Fruit fly (Drosophila melanogaster) whole organism, embryonic: ENCODE data around the gene CG33110.

Experiments
- CG11456 ChIP-seq: fragments of 200-800 bp; sonication (Bioruptor generic); IDR thresholded peaks from 3 replicates; pipeline ENCODE4 v1.3.6; 2022; ENCODE audit warnings: missing biosample characterization, missing genetic modification characterization
- CG13287 ChIP-seq: fragments of 200-800 bp; sonication (Bioruptor generic); IDR thresholded peaks from 2 replicates; pipeline ENCODE4 v1.3.6; 2022; ENCODE audit warnings: missing biosample characterization, missing genetic modification characterization; ENCODE audit not compliant: partially characterized antibody
- CG14014 ChIP-seq: fragments of 200-800 bp; sonication (Bioruptor generic); IDR thresholded peaks from 2 replicates; pipeline ENCODE4 v1.3.6; 2022; ENCODE audit warnings: missing biosample characterization, missing genetic modification characterization
- CG15514 ChIP-seq: fragments of 200-800 bp; sonication (Bioruptor generic); optimal IDR thresholded peaks from 3 replicates; lab custom pipeline; 2017; ENCODE audit warnings: missing biosample characterization, missing genetic modification characterization, mild to moderate bottlenecking, moderate library complexity, missing genetic modification reagents
- CG17829 ChIP-seq: fragments of 200-800 bp; optimal IDR thresholded peaks from 2 replicates; lab custom pipeline; 2019; ENCODE audit warnings: missing biosample characterization, mild to moderate bottlenecking, missing genetic modification characterization, moderate library complexity
- CG18011 ChIP-seq: fragments of 200-800 bp; sonication (Bioruptor generic); optimal IDR thresholded peaks from 2 replicates; lab custom pipeline; 2017; ENCODE audit warnings: missing biosample characterization, missing genetic modification characterization, mild to moderate bottlenecking, moderate library complexity, missing genotype
- CG30431 ChIP-seq: fragments of 200-800 bp; sonication (Bioruptor generic); optimal IDR thresholded peaks from 2 replicates; lab custom pipeline; 2017; ENCODE audit warnings: missing biosample characterization, missing genetic modification characterization
- CG32532 ChIP-seq: fragments of 200-800 bp; sonication (Bioruptor generic); IDR thresholded peaks from 2 replicates; pipeline ENCODE4 v1.3.6; 2022; ENCODE audit warnings: missing biosample characterization, missing genetic modification characterization
- CG3407 ChIP-seq: fragments of 200-800 bp; sonication (Bioruptor generic); optimal IDR thresholded peaks from 2 replicates; lab custom pipeline; 2018; ENCODE audit warnings: missing biosample characterization, mild to moderate bottlenecking, missing genetic modification characterization
- CG6791 ChIP-seq: fragments of 200-800 bp; sonication (Bioruptor generic); IDR thresholded peaks from 3 replicates; pipeline ENCODE4 v1.3.6; 2022; ENCODE audit warnings: missing biosample characterization, missing genetic modification characterization; ENCODE audit not compliant: partially characterized antibody
- CG6854 ChIP-seq: fragments of 200-800 bp; sonication (Bioruptor generic); optimal IDR thresholded peaks from 3 replicates; lab custom pipeline; 2017; ENCODE audit warnings: missing biosample characterization, mild to moderate bottlenecking, missing genetic modification characterization
- CG9797 ChIP-seq: fragments of 200-800 bp; sonication (Bioruptor generic); optimal IDR thresholded peaks from 3 replicates; lab custom pipeline; 2018; ENCODE audit warnings: missing biosample characterization, mild to moderate bottlenecking, missing genetic modification characterization
- Dip2 ChIP-seq: fragments of 200-800 bp; sonication (Bioruptor generic); IDR thresholded peaks from 2 replicates; pipeline ENCODE4 v1.3.6; 2022; ENCODE audit warnings: missing biosample characterization, missing genetic modification characterization
- Dp ChIP-seq: fragments of 200-800 bp; sonication (Bioruptor generic); optimal IDR thresholded peaks from 2 replicates; lab custom pipeline; 2018; ENCODE audit warnings: missing biosample characterization, mild to moderate bottlenecking, missing genetic modification characterization, moderate library complexity
- Elba2 ChIP-seq: fragments of 200-800 bp; sonication (Bioruptor generic); optimal IDR thresholded peaks from 3 replicates; lab custom pipeline; 2016; ENCODE audit warnings: missing biosample characterization, missing genetic modification characterization
- Hand ChIP-seq: fragments of 200-800 bp; sonication (Bioruptor generic); optimal IDR thresholded peaks from 2 replicates; lab custom pipeline; 2017; ENCODE audit warnings: mild to moderate bottlenecking, missing biosample characterization, missing genetic modification reagents, missing genetic modification characterization
- Hmr ChIP-seq: fragments of 200-800 bp; sonication (Bioruptor generic); optimal IDR thresholded peaks from 3 replicates; lab custom pipeline; 2017; ENCODE audit warnings: mild to moderate bottlenecking, missing biosample characterization, missing genetic modification reagents, missing genetic modification characterization
- Hr3 ChIP-seq: fragments of 200-800 bp; sonication (Bioruptor generic); optimal IDR thresholded peaks from 3 replicates; lab custom pipeline; 2016; ENCODE audit warnings: missing biosample characterization, missing genetic modification characterization
- Hr39 ChIP-seq: fragments of >200 bp; optimal IDR thresholded peaks from 2 replicates; lab custom pipeline; 2017
- Hsf ChIP-seq: fragments of 200-800 bp; sonication (Bioruptor generic); optimal IDR thresholded peaks from 3 replicates; lab custom pipeline; 2016; ENCODE audit warnings: missing biosample characterization, missing genetic modification characterization
- Jarid2 ChIP-seq: fragments of 200-800 bp; sonication (Bioruptor generic); optimal IDR thresholded peaks from 3 replicates; lab custom pipeline; 2017; ENCODE audit warnings: mild to moderate bottlenecking, missing biosample characterization, missing genetic modification reagents, missing genetic modification characterization
- Lhr ChIP-seq: fragments of 200-800 bp; sonication (Bioruptor generic); optimal IDR thresholded peaks from 3 replicates; lab custom pipeline; 2017; ENCODE audit warnings: mild to moderate bottlenecking, missing biosample characterization, missing genetic modification reagents, missing genetic modification characterization
- Lim3 ChIP-seq: fragments of 200-800 bp; sonication (Bioruptor generic); IDR thresholded peaks from 2 replicates; pipeline ENCODE4 v1.3.6; 2022; ENCODE audit warnings: missing biosample characterization, missing genetic modification characterization
- MESR4 ChIP-seq: fragments of 200-800 bp; sonication (Bioruptor generic); optimal IDR thresholded peaks from 2 replicates; lab custom pipeline; 2018; ENCODE audit warnings: missing biosample characterization, mild to moderate bottlenecking, missing genetic modification characterization, moderate library complexity
- Max ChIP-seq: fragments of 200-800 bp; sonication (Bioruptor generic); optimal IDR thresholded peaks from 2 replicates; lab custom pipeline; 2016; ENCODE audit warnings: missing biosample characterization, mild to moderate bottlenecking, missing genetic modification characterization
- Nf-YA ChIP-seq: fragments of 200-800 bp; sonication (Bioruptor generic); IDR thresholded peaks from 2 replicates; pipeline ENCODE4 v1.3.6; 2022; ENCODE audit warnings: missing biosample characterization, missing genetic modification characterization
- Ravus ChIP-seq: fragments of 200-800 bp; sonication (Bioruptor generic); IDR thresholded peaks from 2 replicates; pipeline ENCODE4 v1.3.6; 2022; ENCODE audit warnings: missing biosample characterization, missing genetic modification characterization
- Sox100B ChIP-seq: fragments of 200-800 bp; sonication (Bioruptor generic); optimal IDR thresholded peaks from 3 replicates; lab custom pipeline; 2018; ENCODE audit warnings: missing biosample characterization, mild to moderate bottlenecking, missing genetic modification characterization
- Usf ChIP-seq: fragments of 200-800 bp; sonication (Bioruptor generic); optimal IDR thresholded peaks from 2 replicates; lab custom pipeline; 2017; ENCODE audit warnings: missing genotype, missing biosample characterization, missing genetic modification characterization
- ara ChIP-seq: fragments of 200-800 bp; sonication (Bioruptor generic); IDR thresholded peaks from 2 replicates; pipeline ENCODE4 v1.3.6; 2022; ENCODE audit warnings: missing biosample characterization, missing genetic modification characterization
- btn ChIP-seq: fragments of 200-800 bp; sonication (Bioruptor generic); optimal IDR thresholded peaks from 2 replicates; lab custom pipeline; 2016; ENCODE audit warnings: missing biosample characterization, missing genetic modification characterization
- croc ChIP-seq: fragments of 200-800 bp; sonication (Bioruptor generic); conservative IDR thresholded peaks from 3 replicates; pipeline ENCODE4 v1.3.6; 2022; ENCODE audit warnings: missing biosample characterization, missing genetic modification characterization
- dmrt11E ChIP-seq: fragments of 200-800 bp; sonication (Bioruptor generic); optimal IDR thresholded peaks from 3 replicates; lab custom pipeline; 2018; ENCODE audit warnings: missing biosample characterization, mild to moderate bottlenecking, missing genetic modification characterization, moderate library complexity
- fru ChIP-seq: fragments of >200 bp; optimal IDR thresholded peaks from 2 replicates; lab custom pipeline; 2017
- gem ChIP-seq: fragments of 200-800 bp; sonication (Bioruptor generic); optimal IDR thresholded peaks from 2 replicates; lab custom pipeline; 2019; ENCODE audit warnings: missing biosample characterization, mild to moderate bottlenecking, missing genetic modification characterization, moderate library complexity
- grau ChIP-seq: fragments of 200-800 bp; optimal IDR thresholded peaks from 3 replicates; lab custom pipeline; 2019; ENCODE audit warnings: missing biosample characterization, mild to moderate bottlenecking, missing genetic modification characterization, moderate library complexity
- hkb ChIP-seq, 2 experiments: fragments of 200-800 bp in 1 of 2; fragments of >200 bp in 1 of 2; sonication (Bioruptor generic) in 1 of 2; IDR thresholded peaks in 1 of 2; optimal IDR thresholded peaks in 1 of 2; 2 replicates each; pipeline versions ENCODE4 v1.3.6 to Lab custom; 2017 to 2022; ENCODE audit warnings: missing biosample characterization in 1 of 2, missing genetic modification characterization in 1 of 2
- jumu ChIP-seq: fragments of 200-800 bp; sonication (Bioruptor generic); optimal IDR thresholded peaks from 3 replicates; lab custom pipeline; 2016; ENCODE audit warnings: missing biosample characterization, missing genetic modification characterization
- knrl ChIP-seq: fragments of 200-800 bp; sonication (Bioruptor generic); IDR thresholded peaks from 3 replicates; pipeline ENCODE4 v1.3.6; 2022; ENCODE audit warnings: missing biosample characterization, missing genetic modification characterization; ENCODE audit not compliant: partially characterized antibody
- nerfin-1 ChIP-seq: fragments of 200-800 bp; sonication (Bioruptor generic); optimal IDR thresholded peaks from 3 replicates; lab custom pipeline; 2019; ENCODE audit warnings: missing biosample characterization, mild to moderate bottlenecking, missing genetic modification characterization, moderate library complexity
- nerfin-2 ChIP-seq: fragments of 200-800 bp; sonication (Bioruptor generic); IDR thresholded peaks from 2 replicates; pipeline ENCODE4 v1.3.6; 2022; ENCODE audit warnings: missing biosample characterization, missing genetic modification characterization; ENCODE audit not compliant: partially characterized antibody
- odd ChIP-seq: fragments of 200-800 bp; sonication (Bioruptor generic); optimal IDR thresholded peaks from 2 replicates; lab custom pipeline; 2017; ENCODE audit warnings: missing biosample characterization, mild to moderate bottlenecking, missing genetic modification characterization
- pan ChIP-seq, 4 experiments: fragments of >200 bp in 3 of 4; fragments of 200-800 bp in 1 of 4; sonication (Bioruptor generic) in 1 of 4; optimal IDR thresholded peaks in 3 of 4; IDR thresholded peaks in 1 of 4; 2 replicates each; pipeline versions ENCODE4 v1.3.6 to Lab custom; 2017 to 2022; ENCODE audit warnings: missing biosample characterization in 2 of 4, missing genetic modification characterization in 2 of 4, mixed read lengths in 1 of 4
- pita ChIP-seq: fragments of 200-800 bp; sonication (Bioruptor generic); optimal IDR thresholded peaks from 2 replicates; lab custom pipeline; 2017; ENCODE audit warnings: missing biosample characterization, mild to moderate bottlenecking, missing genetic modification characterization
- salm ChIP-seq: fragments of 200-800 bp; sonication (Bioruptor generic); optimal IDR thresholded peaks from 2 replicates; lab custom pipeline; 2018; ENCODE audit warnings: missing biosample characterization, mild to moderate bottlenecking, missing genetic modification characterization
- ssp ChIP-seq: fragments of 200-800 bp; sonication (Bioruptor generic); IDR thresholded peaks from 2 replicates; pipeline ENCODE4 v1.3.6; 2022; ENCODE audit warnings: missing biosample characterization, missing genetic modification characterization
- tna ChIP-seq: fragments of 200-800 bp; sonication (Bioruptor generic); IDR thresholded peaks from 2 replicates; pipeline ENCODE4 v1.3.6; 2022; ENCODE audit warnings: missing biosample characterization, missing genetic modification characterization; ENCODE audit not compliant: partially characterized antibody
- ttk ChIP-seq: fragments of 200-800 bp; sonication (Bioruptor generic); IDR thresholded peaks from 2 replicates; pipeline ENCODE4 v2.1.2; 2022; ENCODE audit warnings: missing biosample characterization, missing genetic modification characterization
- unc-4 ChIP-seq: fragments of 200-800 bp; sonication (Bioruptor generic); IDR thresholded peaks from 2 replicates; pipeline ENCODE4 v1.3.6; 2022; ENCODE audit warnings: missing biosample characterization, missing genetic modification characterization; ENCODE audit not compliant: partially characterized antibody
- vfl ChIP-seq: fragments of 200-800 bp; sonication (Bioruptor generic); optimal IDR thresholded peaks from 2 replicates; lab custom pipeline; 2016; ENCODE audit warnings: missing biosample characterization, missing genetic modification characterization

The CG33110 gene

DNA sequence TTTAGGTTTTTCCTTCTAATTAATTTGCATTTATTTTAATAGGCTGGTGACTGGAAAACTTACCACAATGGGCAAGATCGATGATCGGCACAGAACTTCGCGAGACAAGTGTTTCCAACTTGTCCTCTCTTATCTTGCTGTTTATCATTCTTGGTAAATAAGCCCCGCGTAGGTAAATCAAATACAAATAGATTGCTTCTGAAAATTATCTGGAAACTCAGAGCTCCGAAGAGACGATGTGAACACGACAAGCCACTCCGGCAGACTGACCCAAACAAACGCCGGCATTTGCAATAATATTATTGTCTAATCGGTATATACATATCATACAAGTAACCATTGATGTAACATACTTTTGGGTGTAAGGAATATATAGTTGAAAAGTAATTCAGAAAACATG lies 39.7 kb upstream of the CG33110 start, which contains the start of gene CG33099 (continued):
- TF ChIP-seq salm (tag; lab: Kevin White, UChicago) (no peak), unc-4 (GFP tag; lab: Robert Waterston, UW) (no peak), nerfin-2 (GFP tag; lab: Robert Waterston, UW) (no peak), CG13287 (no peak), fru (lab: Kevin White, UChicago) (no peak), Dp (GFP tag; lab: Kevin White, UChicago) (no peak), Hand (GFP tag; lab: Kevin White, UChicago) (no peak), Elba2 (no peak), Hr3 (GFP tag; lab: Kevin White, UChicago) (no peak), CG32532 (GFP tag; lab: Robert Waterston, UW) (no peak), tna (no peak), pan (optimal IDR thresholded peaks at IDR 0.05; lab: Kevin White, UChicago) (no peak), pan (GFP tag; optimal IDR thresholded peaks at IDR 0.05 in 1 of 2, IDR thresholded peaks at IDR 0.05 in 1 of 2) (peak in 1 of 2 experiments; percentile 30), CG9797 (no peak), odd (peak; percentile 48), CG30431 (GFP tag; lab: Kevin White, UChicago) (no peak), CG18011 (GFP tag; lab: Kevin White, UChicago) (no peak), Jarid2 (GFP tag; lab: Kevin White, UChicago) (peak; percentile 81), Lim3 (no peak), CG3407 (GFP tag; lab: Kevin White, UChicago) (peak; percentile 45), Hmr (GFP tag; lab: Kevin White, UChicago) (peak; percentile 65), CG11456 (GFP tag; lab: Robert Waterston, UW) (0 out of 3 replicates have a peak, but pooled peaks have one; percentile 52), Hsf (GFP tag; lab: Kevin White, UChicago) (no peak), Nf-YA (GFP tag; lab: Robert Waterston, UW) (no peak), btn (GFP tag; lab: Kevin White, UChicago) (no peak), Ravus (GFP tag; lab: Robert Waterston, UW) (no peak), knrl (GFP tag; lab: Robert Waterston, UW) (no peak), jumu (GFP tag; lab: Kevin White, UChicago) (no peak), nerfin-1 (no peak), CG6854 (GFP tag; lab: Kevin White, UChicago) (no peak), Usf (GFP tag; lab: Kevin White, UChicago) (no peak), Hr39 (lab: Kevin White, UChicago) (no peak), CG15514 (GFP tag; lab: Kevin White, UChicago) (peak; percentile 83), ara (GFP tag; lab: Robert Waterston, UW) (peak; percentile 62; the same call in 1 of the 2 replicates), Lhr (GFP tag; lab: Kevin White, UChicago) (no peak), Sox100B (GFP tag; lab: Kevin White, UChicago) (peak; percentile 0), vfl (no peak), hkb (optimal IDR thresholded peaks at IDR 0.05; lab: Kevin White, UChicago) (no peak), hkb (GFP tag; IDR thresholded peaks at IDR 0.05; lab: Robert Waterston, UW) (peak; percentile 62; the same call in 1 of the 2 replicates), CG14014 (GFP tag; lab: Robert Waterston, UW) (peak; percentile 71; the same call in 1 of the 2 replicates), ttk (no peak), croc (GFP tag; lab: Robert Waterston, UW) (no peak), CG17829 (tag; lab: Kevin White, UChicago) (no peak), dmrt11E (tag; lab: Kevin White, UChicago) (peak; percentile 31), gem (tag; lab: Kevin White, UChicago) (peak; percentile 39), pita (no peak), Max (GFP tag; lab: Kevin White, UChicago) (no peak), MESR4 (GFP tag; lab: Kevin White, UChicago) (no peak), CG6791 (no peak), grau (tag; lab: Kevin White, UChicago) (peak; percentile 6), Dip2 (GFP tag; lab: Robert Waterston, UW) (no peak), ssp (GFP tag; lab: Robert Waterston, UW) (no peak)
